Fruit fly (Drosophila melanogaster) S2 (cell line): ENCODE measurements around the gene CG14357.

Source experiments
- CG8478 ChIP-seq: fragments of >200 bp; optimal IDR thresholded peaks from 2 replicates; lab custom pipeline; 2018
- CTCF ChIP-seq, 2 experiments: fragments of >200 bp; optimal IDR thresholded peaks; 2 replicates each; lab custom pipeline; 2018

- TF ChIP-seq CG8478 (lab: Kevin White, UChicago): no peak
- no peak for TF ChIP-seq CTCF (optimal IDR thresholded peaks at IDR 0.05; lab: Kevin White, UChicago)
Measured at dm6 chr3R:14070096-14070495, 41.9 kb downstream of the CG14357 start.
